Worm (Caenorhabditis elegans): ENCODE results near the gene syp-1.

syp-1 gene

DNA sequence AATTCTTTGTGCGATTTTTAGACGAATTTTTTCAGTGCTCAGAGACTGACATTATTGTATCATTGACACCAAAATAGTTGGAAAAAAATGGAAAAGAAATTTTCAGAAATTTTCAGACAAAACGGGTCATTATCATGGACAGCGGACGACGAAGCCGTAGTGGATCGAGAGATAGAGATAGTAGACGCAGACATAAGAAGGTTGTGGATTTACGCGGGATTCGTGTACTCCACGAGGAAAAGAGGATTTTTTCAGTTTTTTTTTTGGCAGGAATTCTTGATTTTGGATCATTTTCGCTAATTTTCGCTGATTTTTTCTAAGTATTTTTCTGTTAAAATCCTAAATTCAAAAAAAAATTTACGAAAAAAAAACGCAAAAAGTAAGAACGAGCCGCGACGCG, 36.5 kb upstream of the syp-1 start, which contains the start of gene W08G11.3:
Gene W08G11.3 (plus strand): TSS at position 107 of the 400 bp plus-strand sequence.
- TF ChIP-seq aly-2 (tag; optimal IDR thresholded peaks at IDR 0.05) = peak; percentile 40
- TF ChIP-seq ceh-82 (tag; optimal IDR thresholded peaks at IDR 0.05) = peak in 1 of 3 experiments; percentile 2
- TF ChIP-seq nhr-71 (tag; optimal IDR thresholded peaks at IDR 0.05) = peak; percentile 2
- TF ChIP-seq lin-35 (GFP tag; optimal IDR thresholded peaks at IDR 0.05) = no peak

DNA sequence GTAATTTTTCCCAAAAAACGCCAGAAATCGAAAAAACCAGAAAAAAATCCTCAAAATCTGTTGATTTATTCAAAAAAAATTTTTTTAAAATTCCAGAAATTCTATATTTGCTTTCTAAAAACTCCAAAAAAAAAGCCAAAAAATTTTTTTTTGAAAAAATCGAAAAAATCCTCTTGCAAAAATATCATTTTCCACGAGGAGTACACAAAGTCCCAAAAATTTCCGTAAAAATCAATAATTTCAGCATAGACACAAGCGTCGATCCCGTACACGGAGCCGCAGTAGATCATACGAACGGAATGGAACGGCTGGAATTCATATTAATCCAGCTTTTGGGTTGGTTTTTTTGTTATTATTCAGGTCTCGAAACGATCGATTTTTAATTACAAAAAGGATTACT, 35.9 kb upstream of the syp-1 start:
- no peak for TF ChIP-seq F16B12.6 (tag; optimal IDR thresholded peaks at IDR 0.05)
- TF ChIP-seq efl-1 (optimal IDR thresholded peaks at IDR 0.05) = no peak
- peak in 1 of 2 experiments; percentile 55 for TF ChIP-seq efl-1 (GFP tag; optimal IDR thresholded peaks at IDR 0.05 in 1 of 2)

DNA sequence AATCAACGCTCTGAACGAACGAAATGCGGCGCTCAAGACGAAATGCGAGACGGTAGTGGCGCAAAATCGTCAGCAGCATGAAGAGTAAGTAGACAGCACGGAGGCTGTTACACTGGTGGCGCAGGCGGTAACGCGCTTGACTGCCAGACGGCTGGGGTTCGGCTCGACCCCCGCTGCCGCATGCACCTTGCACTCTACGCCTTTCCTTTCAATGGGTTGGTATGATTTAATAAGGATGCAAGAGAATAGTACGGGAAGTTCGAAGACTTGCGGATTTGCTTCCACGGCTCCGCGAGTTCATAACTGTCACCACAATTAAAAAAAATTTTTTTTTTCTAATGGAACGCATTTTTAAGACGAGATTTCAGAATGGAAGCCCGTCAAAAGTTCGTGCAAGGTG, 34.0 kb upstream of the syp-1 start:
- TF ChIP-seq nhr-85 (tag) = peak; percentile 49
- no peak for TF ChIP-seq nhr-84 (tag; optimal IDR thresholded peaks at IDR 0.05)
- TF ChIP-seq nhr-11 (tag; optimal IDR thresholded peaks at IDR 0.05) = no peak
- no peak for TF ChIP-seq unc-62 (GFP tag; optimal IDR thresholded peaks at IDR 0.05)
- TF ChIP-seq lsy-2 (tag; optimal IDR thresholded peaks at IDR 0.05) = peak; percentile 44 to 45
- TF ChIP-seq egl-27 (tag; optimal IDR thresholded peaks at IDR 0.05) = no peak
- no peak for TF ChIP-seq aha-1 (tag; optimal IDR thresholded peaks at IDR 0.05)
- TF ChIP-seq blmp-1 (tag; optimal IDR thresholded peaks at IDR 0.05) = peak; percentile 3
- no peak for TF ChIP-seq mef-2 (tag; optimal IDR thresholded peaks at IDR 0.05)
- TF ChIP-seq elt-2 (tag; optimal IDR thresholded peaks at IDR 0.05) = peak; percentile 53
- no peak for TF ChIP-seq lin-14 (GFP tag; optimal IDR thresholded peaks at IDR 0.05)
- TF ChIP-seq ceh-8 (GFP tag; optimal IDR thresholded peaks at IDR 0.05) = peak; percentile 34
- peak; percentile 74 for TF ChIP-seq C16A3.4 (tag; optimal IDR thresholded peaks at IDR 0.05)
- TF ChIP-seq grh-1 (GFP tag; IDR thresholded peaks at IDR 0.05) = 0 out of 2 replicates have a peak, but pooled peaks have one; percentile 40
- TF ChIP-seq zip-4 (GFP tag; optimal IDR thresholded peaks at IDR 0.05) = peak; percentile 61
- no peak for TF ChIP-seq pax-3 (tag; optimal IDR thresholded peaks at IDR 0.05)
- TF ChIP-seq nhr-47 (tag; optimal IDR thresholded peaks at IDR 0.05) = peak; percentile 83
- peak; percentile 12 for TF ChIP-seq lin-39 (tag; optimal IDR thresholded peaks at IDR 0.05)
- TF ChIP-seq nhr-19 (GFP tag; conservative IDR thresholded peaks at IDR 0.05) = peak; percentile 75
- peak; percentile 81 for TF ChIP-seq snu-23 (GFP tag; optimal IDR thresholded peaks at IDR 0.05)
- TF ChIP-seq nhr-76 (tag; optimal IDR thresholded peaks at IDR 0.05) = no peak
- no peak for TF ChIP-seq sptf-1 (tag; optimal IDR thresholded peaks at IDR 0.05)
- TF ChIP-seq lir-3 (tag; optimal IDR thresholded peaks at IDR 0.05; ENCODE audit: poor library complexity) = no peak
- peak; percentile 42 for TF ChIP-seq egl-13 (tag; optimal IDR thresholded peaks at IDR 0.05)
- TF ChIP-seq mdl-1 (tag; optimal IDR thresholded peaks at IDR 0.05) = peak in 1 of 2 experiments; percentile 63
- TF ChIP-seq pag-3 (tag; optimal IDR thresholded peaks at IDR 0.05; ENCODE audit: borderline replicate concordance, insufficient read depth) = no peak
- no peak for TF ChIP-seq lin-15B (tag; optimal IDR thresholded peaks at IDR 0.05)
- TF ChIP-seq C04F5.9 (tag; optimal IDR thresholded peaks at IDR 0.05) = peak; percentile 20
- TF ChIP-seq fos-1 (tag; optimal IDR thresholded peaks at IDR 0.05) = peak; percentile 20
- TF ChIP-seq unc-86 (tag; optimal IDR thresholded peaks at IDR 0.05) = no peak
- TF ChIP-seq nhr-12 (tag; optimal IDR thresholded peaks at IDR 0.05) = no peak
- TF ChIP-seq mab-9 (GFP tag; IDR thresholded peaks at IDR 0.05) = no peak
- peak; percentile 82 for TF ChIP-seq nhr-71 (tag; optimal IDR thresholded peaks at IDR 0.05)
- peak; percentile 70 for TF ChIP-seq dsc-1 (tag; optimal IDR thresholded peaks at IDR 0.05)
- TF ChIP-seq ceh-63 (GFP tag; optimal IDR thresholded peaks at IDR 0.05) = no peak
- TF ChIP-seq irx-1 (tag; optimal IDR thresholded peaks at IDR 0.05) = peak; percentile 65
- TF ChIP-seq alr-1 (tag; optimal IDR thresholded peaks at IDR 0.05; ENCODE audit: borderline replicate concordance) = no peak
- TF ChIP-seq lin-13 (GFP tag; optimal IDR thresholded peaks at IDR 0.05) = no peak
- peak; percentile 7; the same call in 1 of the 2 replicates for TF ChIP-seq isw-1 (GFP tag; IDR thresholded peaks at IDR 0.05)
- no peak for TF ChIP-seq Y116A8C.19 (tag; optimal IDR thresholded peaks at IDR 0.05; ENCODE audit: borderline replicate concordance)
- TF ChIP-seq zag-1 (tag; optimal IDR thresholded peaks at IDR 0.05) = no peak
- peak; percentile 18 to 55 (median 47) for TF ChIP-seq dpl-1 (GFP tag; optimal IDR thresholded peaks at IDR 0.05)
- TF ChIP-seq nhr-90 (tag; optimal IDR thresholded peaks at IDR 0.05; ENCODE audit: poor library complexity) = peak; percentile 88

Measured in whole organism, L1 larva.